ENCODE assay signal across 1 fruit fly cellular context in the genomic region with DNA sequence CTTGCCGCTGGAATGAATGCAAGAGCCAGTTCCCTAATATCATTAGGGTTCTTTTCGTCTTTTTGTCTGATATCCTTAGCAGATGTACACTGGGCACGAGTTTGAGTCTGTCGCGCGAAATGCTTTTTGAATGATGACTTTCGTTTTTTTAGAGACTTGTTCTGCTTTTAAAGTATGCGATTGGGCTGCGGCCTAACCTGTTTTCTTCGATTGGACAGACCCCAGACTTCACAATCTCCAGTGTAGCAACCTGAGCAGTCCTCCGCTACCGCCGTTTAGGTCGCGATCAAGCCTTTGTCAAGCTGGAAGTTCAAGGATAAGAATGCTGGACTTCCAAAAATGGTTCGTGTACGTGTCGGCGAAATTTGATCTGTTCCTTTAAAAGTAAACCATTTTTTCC.
A peak's percentile ranks its signal among the peaks of the same experiment; 100 is the strongest.
TF ChIP-seq lines count a peak whose summit lies in the region.

No protein-coding gene starts in this region.

TF ChIP-seq in whole organism, embryonic, 481 proteins besides CTCF, POLR2A, EP300 and RAD21 (continued from another document):
- TF ChIP-seq ftz-f1 (GFP tag; optimal IDR thresholded peaks at IDR 0.05; lab: Kevin White, UChicago) (no peak), CG7357 (GFP tag; IDR thresholded peaks at IDR 0.05; lab: Robert Waterston, UW) (no peak), Blimp-1 (GFP tag; optimal IDR thresholded peaks at IDR 0.05; lab: Kevin White, UChicago) (peak; percentile 20), CHES-1-like (GFP tag; optimal IDR thresholded peaks at IDR 0.05; lab: Kevin White, UChicago) (no peak)
